Fruit fly (Drosophila melanogaster) whole organism, adult: ENCODE results near the gene GstD6.

Source experiments
- CG33017 ChIP-seq: fragments of 200-800 bp; sonication (Bioruptor generic); optimal IDR thresholded peaks from 2 replicates; lab custom pipeline; 2018; ENCODE audit warnings: missing biosample characterization, mild to moderate bottlenecking, missing genetic modification characterization, moderate library complexity
- CG5204 ChIP-seq: fragments of 200-800 bp; sonication (Bioruptor generic); optimal IDR thresholded peaks from 2 replicates; lab custom pipeline; 2016; ENCODE audit warnings: missing biosample characterization, missing genetic modification characterization
- CG7045 ChIP-seq: fragments of 200-800 bp; sonication (Bioruptor generic); optimal IDR thresholded peaks from 2 replicates; lab custom pipeline; 2017; ENCODE audit warnings: missing biosample characterization, mild to moderate bottlenecking, missing genetic modification characterization
- bab1 ChIP-seq: fragments of 200-800 bp; sonication (Bioruptor generic); optimal IDR thresholded peaks from 3 replicates; lab custom pipeline; 2019; ENCODE audit warnings: missing biosample characterization, mild to moderate bottlenecking, missing genetic modification characterization, moderate library complexity
- cic ChIP-seq: fragments of 200-800 bp; sonication (Bioruptor generic); optimal IDR thresholded peaks from 2 replicates; lab custom pipeline; 2017; ENCODE audit warnings: missing biosample characterization, mild to moderate bottlenecking, missing genetic modification characterization, moderate library complexity
- cnc ChIP-seq, 2 experiments: fragments of >200 bp; optimal IDR thresholded peaks; 2 replicates each; lab custom pipeline; 2017
- ovo ChIP-seq: fragments of 200-800 bp; sonication (Bioruptor generic); optimal IDR thresholded peaks from 2 replicates; lab custom pipeline; 2016; ENCODE audit warnings: missing biosample characterization, missing genetic modification characterization
- tj ChIP-seq: fragments of 200-800 bp; sonication (Bioruptor generic); optimal IDR thresholded peaks from 3 replicates; lab custom pipeline; 2017; ENCODE audit warnings: missing biosample characterization, mild to moderate bottlenecking, missing genetic modification characterization, moderate library complexity

- TF ChIP-seq CG5204 (GFP tag; lab: Kevin White, UChicago) (no peak), bab1 (GFP tag; lab: Kevin White, UChicago) (no peak), tj (GFP tag; lab: Kevin White, UChicago) (no peak), CG7045 (GFP tag; lab: Kevin White, UChicago) (no peak), cic (peak; percentile 26), ovo (GFP tag; lab: Kevin White, UChicago) (no peak), cnc (optimal IDR thresholded peaks at IDR 0.05; lab: Kevin White, UChicago) (no peak), CG33017 (tag; lab: Kevin White, UChicago) (no peak)
Observed at dm6 chr3R:12365887-12366286, 11.0 kb upstream of the GstD6 start.
